Worm (Caenorhabditis elegans): ENCODE results near the gene cbs-2.
"Not testable (repeated sequence)": the region's sequence is repeated elsewhere in the genome, so short reads cannot be mapped to it uniquely, and the experiment has no call there.

- not testable (repeated sequence) for TF ChIP-seq hlh-30 (tag; optimal IDR thresholded peaks at IDR 0.05; ENCODE audit: insufficient read depth); attf-4 (tag; optimal IDR thresholded peaks at IDR 0.05); cey-2 (tag; optimal IDR thresholded peaks at IDR 0.05; ENCODE audit: borderline replicate concordance, insufficient read depth); ceh-82 (tag; optimal IDR thresholded peaks at IDR 0.05); fos-1 (tag; optimal IDR thresholded peaks at IDR 0.05); pqm-1 (tag; optimal IDR thresholded peaks at IDR 0.05)
Observed at ce11 chrII:2254861-2255260, 31.5 kb upstream of the cbs-2 start, which contains the start of gene K09F6.3.
